Worm (Caenorhabditis elegans): ENCODE measurements around the gene F41C6.7.

DNA sequence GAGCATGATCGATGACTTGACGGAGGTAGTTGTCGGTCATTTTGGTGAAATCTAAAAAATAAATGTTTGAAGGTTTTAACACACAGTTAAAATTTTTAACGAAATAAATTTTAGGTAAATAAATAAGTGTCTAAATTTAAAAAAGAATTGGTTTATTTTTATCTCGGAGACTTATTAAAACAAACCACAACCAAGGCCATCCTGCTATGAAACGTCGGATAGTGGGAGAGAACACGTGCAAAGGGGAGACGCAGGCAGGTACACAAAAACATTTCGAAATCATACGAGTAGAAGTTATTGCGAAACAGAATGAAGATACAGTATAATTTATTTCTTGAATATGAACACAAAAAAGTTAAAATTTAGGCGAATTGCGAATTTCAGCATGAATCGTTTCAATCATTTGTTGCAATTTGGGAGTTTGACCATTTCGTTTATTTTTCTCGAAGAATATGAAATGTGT, 49.0 kb downstream of the F41C6.7 start, which contains the start of gene F41B4.3:
- TF ChIP-seq sma-9 (GFP tag; optimal IDR thresholded peaks at IDR 0.05): no peak
- no peak for TF ChIP-seq sma-9 (tag; optimal IDR thresholded peaks at IDR 0.05)
- TF ChIP-seq ZK546.5 (tag; optimal IDR thresholded peaks at IDR 0.05): no peak
- no peak for TF ChIP-seq ama-1 (optimal IDR thresholded peaks at IDR 0.05)
- TF ChIP-seq ztf-4 (tag; optimal IDR thresholded peaks at IDR 0.05): no peak
- TF ChIP-seq nhr-77 (tag; optimal IDR thresholded peaks at IDR 0.05): no peak
- TF ChIP-seq mdl-1 (tag; optimal IDR thresholded peaks at IDR 0.05): peak in 1 of 2 experiments; percentile 31
- no peak for TF ChIP-seq snpc-4 (tag; optimal IDR thresholded peaks at IDR 0.05)

Data from whole organism, L2 larva.